Worm (Caenorhabditis elegans) whole organism, young adult: ENCODE measurements around the gene Y75B8A.13.

Experiments
- B0019.2 ChIP-seq: fragments of 200-800 bp; sonication (Bioruptor generic); conservative IDR thresholded peaks from 2 replicates; pipeline ENCODE4 v1.3.6; 2022; ENCODE audit warnings: missing genetic modification reagents, missing genetic modification characterization, missing compliant biosample characterization
- B0261.1 ChIP-seq: sonication (generic microtip); optimal IDR thresholded peaks from 2 replicates; lab custom pipeline; 2016; ENCODE audit warnings: mild to moderate bottlenecking, missing genetic modification characterization, moderate library complexity, missing compliant biosample characterization
- B0336.3 ChIP-seq: fragments of 200-800 bp; sonication (Bioruptor generic); IDR thresholded peaks from 2 replicates; pipeline ENCODE4 v1.3.6; 2022; ENCODE audit warnings: missing genetic modification characterization, missing compliant biosample characterization
- C17E4.6 ChIP-seq: fragments of 200-800 bp; sonication (Bioruptor generic); IDR thresholded peaks from 2 replicates; pipeline ENCODE4 v1.3.6; 2022; ENCODE audit warnings: missing genetic modification reagents, missing genetic modification characterization, missing compliant biosample characterization
- F52B5.7 ChIP-seq: sonication (generic microtip); optimal IDR thresholded peaks from 2 replicates; lab custom pipeline; 2016; ENCODE audit warnings: mild to moderate bottlenecking, missing genetic modification characterization, missing compliant biosample characterization
- F55B11.4 ChIP-seq: sonication (generic microtip); optimal IDR thresholded peaks from 2 replicates; lab custom pipeline; 2016; ENCODE audit warnings: missing compliant biosample characterization, missing genetic modification characterization, borderline replicate concordance; ENCODE audit not compliant: insufficient read depth
- F57C9.4 ChIP-seq: sonication (generic microtip); optimal IDR thresholded peaks from 2 replicates; lab custom pipeline; 2017; ENCODE audit warnings: mild to moderate bottlenecking, missing genetic modification characterization, missing compliant biosample characterization
- T07F8.4 ChIP-seq: sonication (generic microtip); optimal IDR thresholded peaks from 2 replicates; lab custom pipeline; 2016; ENCODE audit warnings: mild to moderate bottlenecking, missing genetic modification characterization, moderate library complexity, missing compliant biosample characterization
- Y67H2A.10 ChIP-seq: fragments of 200-800 bp; sonication (Bioruptor generic); conservative IDR thresholded peaks from 2 replicates; pipeline ENCODE4 v1.3.6; 2022; ENCODE audit warnings: missing genetic modification reagents, missing genetic modification characterization, missing compliant biosample characterization
- Y95B8A.8 ChIP-seq: fragments of 200-800 bp; sonication (Bioruptor generic); IDR thresholded peaks from 2 replicates; pipeline ENCODE4 v1.3.6; 2022; ENCODE audit warnings: missing genetic modification reagents, missing genetic modification characterization, missing compliant biosample characterization
- ceh-27 ChIP-seq: fragments of 200-800 bp; sonication (Bioruptor generic); optimal IDR thresholded peaks from 2 replicates; lab custom pipeline; 2018; ENCODE audit warnings: mild to moderate bottlenecking, missing genetic modification characterization, moderate library complexity, missing compliant biosample characterization
- ceh-40 ChIP-seq: fragments of 200-800 bp; sonication (Bioruptor generic); IDR thresholded peaks from 2 replicates; pipeline ENCODE4 v1.3.6; 2022; ENCODE audit warnings: missing genetic modification characterization, missing compliant biosample characterization
- dox-1 ChIP-seq: fragments of 200-800 bp; sonication (Bioruptor generic); IDR thresholded peaks from 2 replicates; pipeline ENCODE4 v1.3.6; 2022; ENCODE audit warnings: missing genetic modification reagents, missing genetic modification characterization, missing compliant biosample characterization
- efl-1 ChIP-seq: fragments of 150-350 bp; optimal IDR thresholded peaks from 2 replicates; lab custom pipeline; 2014; ENCODE audit warnings: missing biosample characterization, missing genetic modification reagents, missing genetic modification characterization
- egrh-3 ChIP-seq: fragments of 200-800 bp; sonication (Bioruptor generic); IDR thresholded peaks from 2 replicates; pipeline ENCODE4 v1.3.6; 2022; ENCODE audit warnings: missing genetic modification reagents, missing genetic modification characterization, missing compliant biosample characterization
- him-1 ChIP-seq: sonication (generic microtip); optimal IDR thresholded peaks from 2 replicates; lab custom pipeline; 2016; ENCODE audit warnings: missing genotype, missing genetic modification reagents, missing genetic modification characterization, missing compliant biosample characterization
- let-526 ChIP-seq: fragments of 200-800 bp; sonication (Bioruptor generic); IDR thresholded peaks from 2 replicates; pipeline ENCODE4 v1.3.6; 2022; ENCODE audit warnings: missing genetic modification reagents, missing genetic modification characterization, missing compliant biosample characterization
- lin-26 ChIP-seq: fragments of 200-800 bp; sonication (Bioruptor generic); IDR thresholded peaks from 2 replicates; pipeline ENCODE4 v1.3.6; 2022; ENCODE audit warnings: missing genetic modification reagents, missing genetic modification characterization, missing compliant biosample characterization
- lsl-1 ChIP-seq: fragments of 200-800 bp; sonication (Bioruptor generic); optimal IDR thresholded peaks from 2 replicates; lab custom pipeline; 2018; ENCODE audit warnings: mild to moderate bottlenecking, missing genetic modification characterization, moderate library complexity, missing compliant biosample characterization
- madf-6 ChIP-seq: fragments of 200-800 bp; sonication (Bioruptor generic); IDR thresholded peaks from 2 replicates; pipeline ENCODE4 v1.3.6; 2022; ENCODE audit warnings: missing genetic modification reagents, missing genetic modification characterization, missing compliant biosample characterization
- madf-8 ChIP-seq: fragments of 200-800 bp; sonication (Bioruptor generic); conservative IDR thresholded peaks from 2 replicates; pipeline ENCODE4 v1.3.6; 2022; ENCODE audit warnings: missing genetic modification reagents, missing genetic modification characterization, missing compliant biosample characterization
- mcd-1 ChIP-seq: fragments of 200-800 bp; sonication (Bioruptor generic); IDR thresholded peaks from 2 replicates; pipeline ENCODE4 v1.3.6; 2022; ENCODE audit warnings: missing genetic modification reagents, missing genetic modification characterization, missing compliant biosample characterization
- nfya-2 ChIP-seq: fragments of 200-800 bp; sonication (Bioruptor generic); IDR thresholded peaks from 2 replicates; pipeline ENCODE4 v1.3.6; 2022; ENCODE audit warnings: missing genetic modification reagents, missing genetic modification characterization, missing compliant biosample characterization
- nfyb-1 ChIP-seq: fragments of 200-800 bp; sonication (Bioruptor generic); IDR thresholded peaks from 2 replicates; pipeline ENCODE4 v1.3.6; 2022; ENCODE audit warnings: missing genetic modification reagents, missing genetic modification characterization, missing compliant biosample characterization
- snpc-3.4 ChIP-seq: sonication (generic microtip); optimal IDR thresholded peaks from 2 replicates; lab custom pipeline; 2017; ENCODE audit warnings: missing genetic modification characterization, mild to moderate bottlenecking, missing compliant biosample characterization, antibody characterized with exemption, moderate library complexity, missing genotype, missing genetic modification reagents
- tlf-1 ChIP-seq: fragments of 200-800 bp; sonication (Bioruptor generic); optimal IDR thresholded peaks from 2 replicates; lab custom pipeline; 2018; ENCODE audit warnings: mild to moderate bottlenecking, missing genetic modification characterization, missing compliant biosample characterization
- unc-62 ChIP-seq: fragments of 150-350 bp; optimal IDR thresholded peaks from 2 replicates; lab custom pipeline; 2014; ENCODE audit warnings: missing biosample characterization, missing genetic modification reagents, missing genetic modification characterization
- xnd-1 ChIP-seq: sonication (generic microtip); optimal IDR thresholded peaks from 2 replicates; lab custom pipeline; 2016; ENCODE audit warnings: missing genotype, missing genetic modification reagents, missing genetic modification characterization, missing compliant biosample characterization
- zfh-2 ChIP-seq: fragments of 200-800 bp; sonication (Bioruptor generic); conservative IDR thresholded peaks from 2 replicates; pipeline ENCODE4 v1.3.6; 2022; ENCODE audit warnings: missing genetic modification reagents, missing genetic modification characterization, missing compliant biosample characterization
- ztf-22 ChIP-seq: fragments of 200-800 bp; sonication (Bioruptor generic); optimal IDR thresholded peaks from 2 replicates; lab custom pipeline; 2018; ENCODE audit warnings: mild to moderate bottlenecking, missing genetic modification characterization, moderate library complexity, missing compliant biosample characterization

Y75B8A.13 gene

DNA sequence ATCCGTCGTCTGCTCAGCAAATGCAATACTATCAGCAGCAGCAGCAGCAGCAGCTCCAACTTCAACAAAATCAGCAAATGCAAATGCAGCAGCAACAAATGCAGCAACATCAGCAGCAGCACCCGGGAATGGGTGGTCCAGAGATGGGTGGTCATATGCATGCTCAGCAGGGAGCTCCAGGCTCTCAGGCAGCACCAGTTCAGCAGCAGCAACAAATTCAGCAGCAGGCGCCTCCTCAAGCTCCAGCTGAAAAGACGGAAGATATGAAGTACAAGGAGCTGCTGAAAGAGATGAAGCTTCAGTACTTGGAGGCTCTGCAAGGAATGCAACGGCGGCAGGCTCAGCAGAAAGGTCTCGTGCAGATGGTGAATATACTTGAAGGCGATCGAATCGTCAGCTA is 48.5 kb downstream of the Y75B8A.13 start (continued):
- TF ChIP-seq ceh-40 (GFP tag; lab: Robert Waterston, UW): no peak
- TF ChIP-seq, all 124 proteins: peak for 2

ce11 chrIII:12165305-12165704 is 50.2 kb downstream of the Y75B8A.13 start:
- TF ChIP-seq egrh-3 (GFP tag; lab: Robert Waterston, UW) (peak; percentile 73), Y67H2A.10 (GFP tag; lab: Robert Waterston, UW) (no peak), lsl-1 (GFP tag; lab: Kevin White, UChicago) (no peak), B0019.2 (GFP tag; lab: Robert Waterston, UW) (no peak), F57C9.4 (tag; lab: Kevin White, UChicago) (no peak), zfh-2 (GFP tag; lab: Robert Waterston, UW) (peak; percentile 80), F52B5.7 (tag; lab: Kevin White, UChicago) (peak; percentile 27), dox-1 (GFP tag; lab: Robert Waterston, UW) (0 out of 2 replicates have a peak, but pooled peaks have one; percentile 26)

ce11 chrIII:12164414-12164813 is 51.1 kb downstream of the Y75B8A.13 start:
- TF ChIP-seq mcd-1 (GFP tag; lab: Robert Waterston, UW) (no peak), nfyb-1 (GFP tag; lab: Robert Waterston, UW) (peak; percentile 51; the same call in 1 of the 2 replicates), lin-26 (GFP tag; lab: Robert Waterston, UW) (no peak)

ce11 chrIII:12160929-12161328 is 54.6 kb downstream of the Y75B8A.13 start:
- TF ChIP-seq T07F8.4 (tag; lab: Kevin White, UChicago): no peak
- TF ChIP-seq nfya-2: 0 out of 2 replicates have a peak, but pooled peaks have one; percentile 54
- TF ChIP-seq nfyb-1 (GFP tag; lab: Robert Waterston, UW): 0 out of 2 replicates have a peak, but pooled peaks have one; percentile 21
- TF ChIP-seq F52B5.7 (tag; lab: Kevin White, UChicago): no peak
- 0 out of 2 replicates have a peak, but pooled peaks have one; percentile 40 for TF ChIP-seq zfh-2 (GFP tag; lab: Robert Waterston, UW)
- 0 out of 2 replicates have a peak, but pooled peaks have one; percentile 26 for TF ChIP-seq Y95B8A.8 (GFP tag; lab: Robert Waterston, UW)

- TF ChIP-seq tlf-1 (GFP tag; lab: Kevin White, UChicago): no peak
- peak; percentile 67; the same call in 1 of the 2 replicates for TF ChIP-seq madf-6 (GFP tag; lab: Robert Waterston, UW)
- TF ChIP-seq ztf-22: no peak
- no peak for TF ChIP-seq unc-62 (GFP tag; lab: Kevin White, UChicago)
- no peak for TF ChIP-seq F55B11.4 (tag; lab: Kevin White, UChicago)
- TF ChIP-seq him-1 (tag; lab: Kevin White, UChicago): no peak
- TF ChIP-seq snpc-3.4 (tag; lab: Kevin White, UChicago): no peak
- TF ChIP-seq B0261.1 (tag; lab: Kevin White, UChicago): no peak
- TF ChIP-seq let-526 (GFP tag; lab: Robert Waterston, UW): no peak
- no peak for TF ChIP-seq C17E4.6
- TF ChIP-seq B0336.3 (GFP tag; lab: Robert Waterston, UW): peak; percentile 26; the same call in 1 of the 2 replicates
- TF ChIP-seq madf-8 (GFP tag; lab: Robert Waterston, UW): 0 out of 2 replicates have a peak, but pooled peaks have one; percentile 17
- TF ChIP-seq ceh-27 (GFP tag; lab: Kevin White, UChicago): no peak
- peak; percentile 25 for TF ChIP-seq efl-1 (GFP tag; lab: Kevin White, UChicago)
- peak; percentile 23 for TF ChIP-seq xnd-1 (tag; lab: Kevin White, UChicago)
- TF ChIP-seq, all 124 proteins: peak for 5
Observed at ce11 chrIII:12160458-12160857, 55.0 kb downstream of the Y75B8A.13 start, which contains the start of gene Y75B8A.8. TSS of gene Y75B8A.8 (plus strand) at chrIII:12160758.
